Fruit fly (Drosophila melanogaster): ENCODE results near the gene ogre.

DNA sequence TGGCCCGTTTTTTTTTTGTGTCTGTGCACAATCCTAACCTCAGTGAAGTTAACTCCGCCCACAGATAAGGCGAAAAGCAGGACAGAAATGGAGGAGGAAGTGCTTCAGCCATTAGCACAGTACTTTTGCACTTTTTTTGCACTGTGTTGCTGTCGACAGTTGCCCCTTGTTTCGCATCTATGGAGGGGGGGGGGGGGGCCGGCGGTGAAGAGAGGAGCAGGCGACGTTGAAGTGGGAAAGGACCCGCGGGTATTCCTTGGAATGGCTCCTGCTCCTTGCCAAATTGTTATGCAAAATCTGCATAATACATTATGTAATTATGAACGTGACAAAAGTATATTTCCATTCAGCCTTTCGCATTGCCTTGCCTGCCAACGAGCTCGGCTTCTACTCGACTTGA is 54.2 kb downstream of the ogre start:
- TF ChIP-seq aop (GFP tag; IDR thresholded peaks at IDR 0.05) = no peak
- no peak for TF ChIP-seq B-H1 (GFP tag; IDR thresholded peaks at IDR 0.05)
- no peak for TF ChIP-seq CG17829 (tag; optimal IDR thresholded peaks at IDR 0.05)
- no peak for TF ChIP-seq caup (GFP tag; optimal IDR thresholded peaks at IDR 0.05; ENCODE audit: severe bottlenecking)
- TF ChIP-seq en (GFP tag; optimal IDR thresholded peaks at IDR 0.05) = no peak
- TF ChIP-seq Bgb (GFP tag; IDR thresholded peaks at IDR 0.05; ENCODE audit: partially characterized antibody) = no peak

Measured in whole organism, embryonic.